Worm (Caenorhabditis elegans): ENCODE results near the gene F41C3.8.
A peak's percentile ranks its signal among the peaks of the same experiment; 100 is the strongest.

F41C3.8 gene

DNA sequence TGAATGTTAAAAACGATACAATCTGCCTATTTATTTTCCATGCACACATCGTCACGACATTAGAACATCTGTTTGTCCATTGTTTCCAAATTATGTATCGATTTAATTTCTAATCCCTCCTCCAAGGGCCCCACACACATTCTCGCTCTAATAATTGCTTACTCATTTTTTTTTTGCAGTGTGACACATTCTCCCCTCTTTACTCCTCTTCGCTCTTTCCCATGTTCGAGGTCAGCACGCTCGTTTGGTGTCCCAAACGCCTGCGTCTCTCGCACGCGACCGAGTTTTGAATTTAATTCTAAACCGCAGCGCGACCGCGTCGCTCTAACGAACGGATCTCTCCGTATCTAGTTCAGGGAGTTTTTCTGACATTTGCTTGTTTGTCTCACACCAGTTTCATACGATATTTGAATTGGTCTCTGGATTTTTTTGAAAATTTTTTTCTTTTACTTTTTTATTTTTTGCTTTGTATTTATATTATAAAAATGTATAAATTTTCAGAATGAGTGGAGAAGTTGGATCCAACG lies 43.2 kb upstream of the F41C3.8 start, which contains the start of the genes clec-140 and hmg-11 (continued):
- TF ChIP-seq mec-3 (tag; optimal IDR thresholded peaks at IDR 0.05; ENCODE audit: borderline replicate concordance): no peak
- peak; percentile 37 for TF ChIP-seq syd-9 (tag; optimal IDR thresholded peaks at IDR 0.05)
- peak; percentile 54 for TF ChIP-seq hlh-30 (tag; optimal IDR thresholded peaks at IDR 0.05; ENCODE audit: insufficient read depth)
- no peak for TF ChIP-seq odd-2 (tag; optimal IDR thresholded peaks at IDR 0.05)
- no peak for TF ChIP-seq unc-86 (tag; optimal IDR thresholded peaks at IDR 0.05)
- TF ChIP-seq elt-2 (tag; optimal IDR thresholded peaks at IDR 0.05): peak; percentile 43
- peak; percentile 63 for TF ChIP-seq ceh-14 (tag; optimal IDR thresholded peaks at IDR 0.05)
- no peak for TF ChIP-seq npax-4 (tag; optimal IDR thresholded peaks at IDR 0.05)
- peak; percentile 63 for TF ChIP-seq ceh-31 (tag; optimal IDR thresholded peaks at IDR 0.05)
- peak; percentile 33; the same call in 1 of the 2 replicates for TF ChIP-seq sox-2 (GFP tag; IDR thresholded peaks at IDR 0.05)
- TF ChIP-seq hlh-6 (tag; optimal IDR thresholded peaks at IDR 0.05): no peak
- TF ChIP-seq rnt-1 (tag; optimal IDR thresholded peaks at IDR 0.05): peak; percentile 68
- no peak for TF ChIP-seq ceh-30 (tag; optimal IDR thresholded peaks at IDR 0.05)
- peak; percentile 57 for TF ChIP-seq ref-2 (tag; optimal IDR thresholded peaks at IDR 0.05)
- TF ChIP-seq ceh-22 (tag; optimal IDR thresholded peaks at IDR 0.05): no peak

DNA sequence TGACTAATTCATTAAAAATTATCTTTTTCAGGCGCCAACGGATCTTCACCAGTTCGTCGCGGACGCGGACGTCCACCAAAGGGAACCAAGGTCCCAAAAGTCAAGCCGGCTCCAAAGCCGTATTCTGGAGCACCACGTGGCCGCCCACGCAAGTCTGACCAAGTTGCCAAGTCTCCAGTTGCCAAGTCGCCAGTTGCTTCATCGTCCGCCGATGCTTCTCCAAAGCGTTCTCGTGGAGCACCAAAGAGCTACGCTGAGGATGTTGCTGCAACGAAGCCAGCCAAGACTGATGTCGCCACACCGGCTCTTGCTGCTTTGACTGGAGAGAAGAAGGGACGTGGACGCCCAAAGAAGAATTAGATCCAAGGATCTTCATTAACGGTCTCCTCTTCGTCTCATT lies 42.6 kb upstream of the F41C3.8 start:
- no peak for TF ChIP-seq dmd-4 (tag; optimal IDR thresholded peaks at IDR 0.05; ENCODE audit: borderline replicate concordance)

DNA sequence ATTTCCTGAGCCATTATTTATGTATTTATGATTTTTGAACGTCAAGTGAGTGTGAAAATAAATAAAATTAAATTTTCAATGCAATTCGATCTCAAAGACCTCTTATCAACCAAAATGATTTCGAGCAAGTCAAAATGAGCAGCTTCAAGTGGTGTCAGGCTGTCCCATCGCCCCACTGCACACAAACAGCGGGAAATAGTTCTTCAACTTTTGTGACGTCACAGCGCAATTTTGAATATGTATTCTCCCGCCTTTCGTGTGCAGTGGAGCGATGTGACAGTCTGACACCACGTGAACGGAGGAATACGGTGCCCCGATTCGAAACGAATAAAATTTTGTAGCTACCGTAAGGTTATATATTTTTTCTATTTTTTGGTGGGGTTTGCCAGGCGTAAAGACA lies 42.2 kb upstream of the F41C3.8 start:
- TF ChIP-seq npax-4 (tag; optimal IDR thresholded peaks at IDR 0.05): no peak
- no peak for TF ChIP-seq K02D7.2 (tag; optimal IDR thresholded peaks at IDR 0.05)
- TF ChIP-seq pha-4 (tag; optimal IDR thresholded peaks at IDR 0.05): no peak

DNA sequence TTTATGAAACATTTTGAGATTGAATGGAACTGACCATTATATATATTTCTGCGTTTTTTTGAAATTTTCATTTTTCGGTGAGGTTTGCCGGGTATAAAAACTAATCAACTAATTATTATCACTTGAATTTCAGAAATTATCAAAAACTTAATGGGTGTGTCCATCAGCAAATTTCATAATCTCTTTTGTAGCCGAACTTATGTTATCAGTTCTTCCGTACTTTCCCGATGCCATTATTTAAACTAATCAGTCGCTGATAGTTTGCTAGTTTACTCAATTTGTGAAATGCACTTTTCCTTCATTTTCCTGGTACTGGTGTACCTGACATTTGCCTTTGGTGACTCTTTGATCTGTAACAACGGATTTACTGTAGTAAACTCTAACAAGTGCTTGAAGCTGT lies 41.7 kb upstream of the F41C3.8 start:
- TF ChIP-seq odd-2 (tag; optimal IDR thresholded peaks at IDR 0.05) (no peak), hlh-8 (tag; optimal IDR thresholded peaks at IDR 0.05) (no peak), elt-2 (tag; optimal IDR thresholded peaks at IDR 0.05) (peak; percentile 64)

DNA sequence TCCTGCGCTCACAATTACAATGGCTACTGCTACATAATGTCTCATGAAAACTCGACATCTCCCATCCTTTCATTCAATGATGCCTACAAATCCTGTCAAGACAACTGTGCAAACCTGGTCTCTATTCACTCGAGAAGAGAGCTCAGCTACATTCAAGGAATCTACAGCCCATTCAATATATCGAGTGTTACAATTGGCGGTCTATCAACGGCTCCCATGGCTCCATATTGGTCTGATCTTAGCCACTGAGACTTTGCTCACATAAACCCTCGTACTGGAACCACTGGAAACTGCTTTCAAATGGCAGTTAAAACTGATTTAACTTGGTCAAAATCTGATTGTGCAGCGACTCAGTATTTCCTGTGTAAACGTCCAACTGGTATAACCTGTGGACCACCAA lies 40.4 kb upstream of the F41C3.8 start, which contains the start of gene T05A7.3:
TSS of gene T05A7.3 (plus strand) at position 301 of the 400 bp plus-strand sequence.
- TF ChIP-seq zip-5 (tag; optimal IDR thresholded peaks at IDR 0.05): no peak
- TF ChIP-seq nfya-1 (tag; optimal IDR thresholded peaks at IDR 0.05): no peak
- TF ChIP-seq eyg-1 (tag; optimal IDR thresholded peaks at IDR 0.05): no peak
- TF ChIP-seq ets-4 (tag; optimal IDR thresholded peaks at IDR 0.05): no peak
- TF ChIP-seq C38D4.7 (GFP tag; optimal IDR thresholded peaks at IDR 0.05): no peak
- TF ChIP-seq ceh-18 (tag; optimal IDR thresholded peaks at IDR 0.05): no peak
- no peak for TF ChIP-seq ceh-30 (tag; optimal IDR thresholded peaks at IDR 0.05)
- no peak for TF ChIP-seq dmd-4 (tag; optimal IDR thresholded peaks at IDR 0.05; ENCODE audit: borderline replicate concordance)
- no peak for TF ChIP-seq fkh-6 (tag; optimal IDR thresholded peaks at IDR 0.05)
- no peak for TF ChIP-seq fkh-10 (GFP tag; optimal IDR thresholded peaks at IDR 0.05)
- TF ChIP-seq ceh-48 (tag; optimal IDR thresholded peaks at IDR 0.05): no peak
- TF ChIP-seq ama-1 (optimal IDR thresholded peaks at IDR 0.05): no peak
- no peak for TF ChIP-seq ref-2 (tag; optimal IDR thresholded peaks at IDR 0.05)
- no peak for TF ChIP-seq hlh-6 (tag; optimal IDR thresholded peaks at IDR 0.05)

DNA sequence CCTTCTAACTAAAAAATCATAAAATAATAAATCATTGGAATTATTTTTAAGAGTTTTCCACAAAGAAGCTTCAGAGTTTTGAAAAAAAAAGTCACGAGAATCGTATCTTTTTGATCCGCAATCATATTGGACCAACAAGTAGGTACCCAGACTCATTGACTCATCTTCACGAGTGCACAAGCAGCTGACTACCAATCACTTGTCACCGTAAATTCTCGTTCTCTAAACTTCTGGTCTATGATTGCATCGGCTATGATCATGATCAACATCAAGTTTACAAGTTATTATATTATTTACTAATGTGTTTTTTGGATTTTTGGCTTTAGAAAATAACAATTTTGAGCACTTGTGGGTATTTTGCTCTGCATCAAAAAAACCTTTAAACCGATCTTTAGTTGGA lies 39.6 kb upstream of the F41C3.8 start:
- TF ChIP-seq lim-6 (tag; optimal IDR thresholded peaks at IDR 0.05): no peak
- TF ChIP-seq unc-55 (GFP tag; optimal IDR thresholded peaks at IDR 0.05): peak; percentile 67

DNA sequence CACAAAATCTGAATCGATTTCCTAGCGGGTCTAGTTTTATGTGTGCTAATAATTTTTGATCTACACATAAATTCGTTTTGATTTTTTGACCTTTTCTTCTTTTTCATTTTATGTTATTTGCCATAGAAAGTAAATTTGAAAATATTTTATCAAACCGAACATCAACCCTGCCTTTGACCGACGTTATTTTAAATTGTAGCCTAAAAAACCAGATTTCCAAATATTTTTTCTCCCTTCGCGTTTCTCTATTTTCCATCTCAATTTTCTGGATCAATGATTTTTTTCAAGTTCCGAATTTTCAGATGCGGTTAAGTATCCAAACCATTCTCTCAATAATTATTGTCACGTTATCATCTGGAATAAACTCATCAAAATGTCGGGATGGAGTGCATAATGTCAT lies 37.9 kb upstream of the F41C3.8 start, which contains the start of gene T05A7.1:
TSS of gene T05A7.1 (plus strand) at position 301 of the 400 bp plus-strand sequence.
- TF ChIP-seq zip-5 (tag; optimal IDR thresholded peaks at IDR 0.05) (no peak), sdc-2 (tag; optimal IDR thresholded peaks at IDR 0.05) (no peak), hlh-8 (tag; optimal IDR thresholded peaks at IDR 0.05) (no peak), unc-86 (tag; optimal IDR thresholded peaks at IDR 0.05) (no peak), dve-1 (tag; optimal IDR thresholded peaks at IDR 0.05) (no peak), nhr-232 (tag; optimal IDR thresholded peaks at IDR 0.05) (no peak), che-1 (tag; optimal IDR thresholded peaks at IDR 0.05) (no peak), unc-3 (GFP tag; conservative IDR thresholded peaks at IDR 0.05) (no peak), unc-3 (tag; optimal IDR thresholded peaks at IDR 0.05) (no peak), ceh-24 (tag; optimal IDR thresholded peaks at IDR 0.05) (no peak), pros-1 (tag; optimal IDR thresholded peaks at IDR 0.05) (no peak), hlh-13 (GFP tag; optimal IDR thresholded peaks at IDR 0.05) (no peak), pha-4 (tag; optimal IDR thresholded peaks at IDR 0.05) (no peak)

All from whole organism, late embryonic.